Fruit fly (Drosophila melanogaster) whole organism, embryonic: ENCODE data around the gene Ns4.

Experiments
- CG1024 ChIP-seq: fragments of 200-800 bp; sonication (Bioruptor generic); IDR thresholded peaks from 2 replicates; pipeline ENCODE4 v1.3.6; 2022; ENCODE audit warnings: missing biosample characterization, missing genetic modification characterization
- CG10543 ChIP-seq: fragments of 200-800 bp; sonication (Bioruptor generic); optimal IDR thresholded peaks from 3 replicates; lab custom pipeline; 2017; ENCODE audit warnings: missing biosample characterization, mild to moderate bottlenecking, missing genetic modification characterization, moderate library complexity
- CG8089 ChIP-seq: fragments of 200-800 bp; sonication (Bioruptor generic); optimal IDR thresholded peaks from 3 replicates; lab custom pipeline; 2016; ENCODE audit warnings: missing biosample characterization, missing genetic modification characterization
- cas ChIP-seq: fragments of 200-800 bp; sonication (Bioruptor generic); IDR thresholded peaks from 2 replicates; pipeline ENCODE4 v1.3.6; 2022; ENCODE audit warnings: missing biosample characterization, missing genetic modification characterization
- eyg ChIP-seq: fragments of 200-800 bp; sonication (Bioruptor generic); optimal IDR thresholded peaks from 3 replicates; lab custom pipeline; 2016; ENCODE audit warnings: missing biosample characterization, missing genetic modification characterization
- grau ChIP-seq: fragments of 200-800 bp; optimal IDR thresholded peaks from 3 replicates; lab custom pipeline; 2019; ENCODE audit warnings: missing biosample characterization, mild to moderate bottlenecking, missing genetic modification characterization, moderate library complexity
- psq ChIP-seq: fragments of 200-800 bp; sonication (Bioruptor generic); optimal IDR thresholded peaks from 2 replicates; lab custom pipeline; 2017; ENCODE audit warnings: missing biosample characterization, missing genetic modification characterization
- trem ChIP-seq: fragments of 200-800 bp; optimal IDR thresholded peaks from 3 replicates; lab custom pipeline; 2019; ENCODE audit warnings: missing biosample characterization, mild to moderate bottlenecking, missing genetic modification characterization, moderate library complexity
- twi ChIP-seq: fragments of 200-800 bp; optimal IDR thresholded peaks from 2 replicates; lab custom pipeline; 2019; ENCODE audit warnings: missing biosample characterization, mild to moderate bottlenecking, missing genetic modification characterization, moderate library complexity

dm6 chr2L:20795774-20796173 lies 43.5 kb downstream of the Ns4 start:
- TF ChIP-seq eyg (no peak), twi (tag; lab: Kevin White, UChicago) (no peak), cas (GFP tag; lab: Robert Waterston, UW) (no peak), CG1024 (no peak), CG8089 (GFP tag; lab: Kevin White, UChicago) (no peak), trem (tag; lab: Kevin White, UChicago) (no peak), psq (GFP tag; lab: Kevin White, UChicago) (no peak), grau (tag; lab: Kevin White, UChicago) (no peak), CG10543 (GFP tag; lab: Kevin White, UChicago) (no peak)
